Worm (Caenorhabditis elegans) whole organism, L4/young adult: Measurements from ENCODE around the gene R11D1.1.

Experiments used
- W03F9.2 ChIP-seq: fragments of 150-350 bp; optimal IDR thresholded peaks from 2 replicates; lab custom pipeline; 2014; ENCODE audit warnings: missing biosample characterization, missing genetic modification characterization
- dao-5 ChIP-seq: sonication (generic microtip); optimal IDR thresholded peaks from 2 replicates; lab custom pipeline; 2016; ENCODE audit warnings: missing genotype, missing genetic modification characterization, moderate library complexity, missing compliant biosample characterization
- him-1 ChIP-seq: sonication (generic microtip); optimal IDR thresholded peaks from 2 replicates; lab custom pipeline; 2016; ENCODE audit warnings: missing genotype, missing genetic modification reagents, missing genetic modification characterization, missing compliant biosample characterization

DNA sequence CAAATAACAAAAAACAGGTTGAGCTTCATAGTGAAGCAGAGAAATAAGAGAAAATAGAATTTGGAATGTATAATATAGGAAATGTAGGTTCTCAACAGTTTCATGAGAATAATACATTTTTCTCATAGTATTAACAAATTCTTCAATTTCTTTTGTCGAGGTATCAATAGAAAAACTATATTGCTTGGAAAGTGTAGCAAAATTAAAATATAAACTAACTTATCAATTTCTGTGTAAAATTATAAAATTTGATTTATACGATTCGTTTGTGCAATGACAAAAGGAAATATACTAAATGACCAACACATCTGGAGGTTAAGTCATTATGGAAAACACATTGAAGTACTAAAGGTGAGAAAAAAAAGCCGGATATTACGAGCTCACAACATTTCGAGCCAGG lies 42.6 kb upstream of the R11D1.1 start, which contains the start of gene W05B10.3:
- TF ChIP-seq him-1 (tag; lab: Kevin White, UChicago): no peak
- no peak for TF ChIP-seq W03F9.2 (tag; lab: Kevin White, UChicago)
- TF ChIP-seq dao-5 (tag; lab: Kevin White, UChicago): no peak
